Worm (Caenorhabditis elegans) whole organism, L4 larva: ENCODE results near the gene Y54F10BM.22.
A peak's percentile ranks its signal among the peaks of the same experiment; 100 is the strongest.

Experiments
- F26F4.8 ChIP-seq: fragments of 200-800 bp; sonication (Bioruptor generic); conservative IDR thresholded peaks from 2 replicates; pipeline ENCODE4 v1.3.6; 2022; ENCODE audit warnings: missing genetic modification characterization, missing compliant biosample characterization
- F37D6.2 ChIP-seq: sonication (generic microtip); optimal IDR thresholded peaks from 2 replicates; lab custom pipeline; 2016; ENCODE audit warnings: mild to moderate bottlenecking, missing genetic modification characterization, missing compliant biosample characterization
- F44E2.7 ChIP-seq: fragments of 200-800 bp; sonication (Bioruptor generic); IDR thresholded peaks from 2 replicates; pipeline ENCODE4 v2.1.2; 2022; ENCODE audit warnings: missing genetic modification characterization, missing compliant biosample characterization
- F49E8.2 ChIP-seq: sonication (generic microtip); optimal IDR thresholded peaks from 2 replicates; lab custom pipeline; 2016; ENCODE audit warnings: missing compliant biosample characterization, mild to moderate bottlenecking, missing genetic modification characterization, borderline replicate concordance
- Y5F2A.4 ChIP-seq: fragments of 200-800 bp; sonication (Bioruptor generic); optimal IDR thresholded peaks from 2 replicates; lab custom pipeline; 2018; ENCODE audit warnings: mild to moderate bottlenecking, missing genetic modification characterization, missing compliant biosample characterization
- ceh-62 ChIP-seq: sonication (generic microtip); optimal IDR thresholded peaks from 2 replicates; lab custom pipeline; 2017; ENCODE audit warnings: missing biosample characterization, missing genetic modification characterization
- ces-1 ChIP-seq: fragments of 150-350 bp; sonication (generic microtip); optimal IDR thresholded peaks from 4 replicates; lab custom pipeline; 2014; ENCODE audit warnings: missing biosample characterization, missing genetic modification reagents, missing genetic modification characterization
- daf-19 ChIP-seq: fragments of 200-800 bp; sonication (Bioruptor generic); conservative IDR thresholded peaks from 2 replicates; pipeline ENCODE4 v1.3.6; 2022; ENCODE audit warnings: missing genetic modification characterization, missing compliant biosample characterization
- dmd-6 ChIP-seq: fragments of 200-800 bp; sonication (Bioruptor generic); IDR thresholded peaks from 2 replicates; pipeline ENCODE4 v1.3.6; 2022; ENCODE audit warnings: missing genetic modification reagents, missing genetic modification characterization, missing compliant biosample characterization
- dpl-1 ChIP-seq: fragments of 150-350 bp; optimal IDR thresholded peaks from 2 replicates; lab custom pipeline; 2014; ENCODE audit warnings: missing biosample characterization, missing genetic modification reagents, missing genetic modification characterization
- fos-1 ChIP-seq: fragments of 150-350 bp; optimal IDR thresholded peaks from 2 replicates; lab custom pipeline; 2014; ENCODE audit warnings: missing biosample characterization, missing genetic modification characterization
- hlh-11 ChIP-seq: fragments of 200-800 bp; sonication (Bioruptor generic); optimal IDR thresholded peaks from 2 replicates; lab custom pipeline; 2018; ENCODE audit warnings: mild to moderate bottlenecking, missing genetic modification characterization, missing compliant biosample characterization
- hlh-30 ChIP-seq: sonication (generic microtip); optimal IDR thresholded peaks from 2 replicates; lab custom pipeline; 2017; ENCODE audit warnings: antibody characterized with exemption, mild to moderate bottlenecking, missing genetic modification characterization, missing compliant biosample characterization; ENCODE audit not compliant: insufficient read depth
- jun-1 ChIP-seq: fragments of 150-350 bp; optimal IDR thresholded peaks from 2 replicates; lab custom pipeline; 2014; ENCODE audit warnings: missing biosample characterization, missing genetic modification reagents, missing genetic modification characterization
- lim-7 ChIP-seq: fragments of 200-800 bp; sonication (Bioruptor generic); IDR thresholded peaks from 2 replicates; pipeline ENCODE4 v1.3.6; 2022; ENCODE audit warnings: missing genetic modification characterization, missing compliant biosample characterization
- lin-29 ChIP-seq: fragments of 200-800 bp; sonication (Bioruptor generic); IDR thresholded peaks from 2 replicates; pipeline ENCODE4 v1.3.6; 2022; ENCODE audit warnings: missing genetic modification reagents, missing genetic modification characterization, missing compliant biosample characterization
- lin-39 ChIP-seq: fragments of 150-350 bp; optimal IDR thresholded peaks from 2 replicates; lab custom pipeline; 2014; ENCODE audit warnings: missing biosample characterization, missing genetic modification reagents, missing genetic modification characterization
- lsy-2 ChIP-seq, 2 experiments: fragments of 150-350 bp in 1 of 2; sonication (generic microtip) in 1 of 2; optimal IDR thresholded peaks; 2 replicates each; lab custom pipeline; 2014 to 2017; ENCODE audit warnings: missing biosample characterization in 2 of 2, missing genetic modification characterization in 2 of 2
- madf-5 ChIP-seq, 2 experiments: fragments of 200-800 bp; sonication (Bioruptor generic); IDR thresholded peaks; 2 replicates each; pipeline ENCODE4 v1.3.6; 2022; ENCODE audit warnings: missing compliant biosample characterization in 2 of 2, missing genetic modification characterization in 2 of 2
- madf-9 ChIP-seq: fragments of 200-800 bp; sonication (Bioruptor generic); conservative IDR thresholded peaks from 2 replicates; pipeline ENCODE4 v1.3.6; 2022; ENCODE audit warnings: missing genetic modification reagents, missing genetic modification characterization, missing compliant biosample characterization
- mdl-1 ChIP-seq, 2 experiments: fragments of 150-350 bp in 1 of 2; sonication (generic microtip) in 1 of 2; optimal IDR thresholded peaks; 2 replicates each; lab custom pipeline; 2014 to 2017; ENCODE audit warnings: missing biosample characterization in 2 of 2, missing genetic modification characterization in 2 of 2
- mes-2 ChIP-seq: sonication (generic microtip); optimal IDR thresholded peaks from 2 replicates; lab custom pipeline; 2016; ENCODE audit warnings: missing genotype, mild to moderate bottlenecking, missing genetic modification characterization, missing compliant biosample characterization; ENCODE audit not compliant: poor library complexity, severe bottlenecking
- mxl-2 ChIP-seq: fragments of 200-800 bp; sonication (Bioruptor generic); conservative IDR thresholded peaks from 2 replicates; pipeline ENCODE4 v1.3.6; 2022; ENCODE audit warnings: missing genetic modification reagents, missing genetic modification characterization, missing compliant biosample characterization
- mxl-3 ChIP-seq: fragments of 200-800 bp; sonication (Bioruptor generic); optimal IDR thresholded peaks from 2 replicates; lab custom pipeline; 2018; ENCODE audit warnings: mild to moderate bottlenecking, missing genetic modification characterization, missing compliant biosample characterization
- nhr-10 ChIP-seq: fragments of 150-350 bp; optimal IDR thresholded peaks from 2 replicates; lab custom pipeline; 2014; ENCODE audit warnings: missing biosample characterization, missing genetic modification characterization
- nhr-102 ChIP-seq: sonication (generic microtip); optimal IDR thresholded peaks from 2 replicates; lab custom pipeline; 2016; ENCODE audit warnings: mild to moderate bottlenecking, missing genetic modification characterization, moderate library complexity, missing compliant biosample characterization
- nhr-11 ChIP-seq: fragments of 150-350 bp; optimal IDR thresholded peaks from 2 replicates; lab custom pipeline; 2014; ENCODE audit warnings: missing biosample characterization, missing genetic modification characterization
- nhr-28 ChIP-seq: fragments of 150-350 bp; optimal IDR thresholded peaks from 2 replicates; lab custom pipeline; 2014; ENCODE audit warnings: missing biosample characterization, missing genetic modification characterization
- nhr-76 ChIP-seq: fragments of 150-350 bp; optimal IDR thresholded peaks from 2 replicates; lab custom pipeline; 2014; ENCODE audit warnings: missing biosample characterization, missing genetic modification characterization
- pqm-1 ChIP-seq: sonication (generic microtip); optimal IDR thresholded peaks from 2 replicates; lab custom pipeline; 2017; ENCODE audit warnings: missing biosample characterization, missing genetic modification characterization
- rbr-2 ChIP-seq: sonication (generic microtip); optimal IDR thresholded peaks from 2 replicates; lab custom pipeline; 2016; ENCODE audit warnings: missing genotype, missing genetic modification characterization, missing compliant biosample characterization
- snpc-4 ChIP-seq: fragments of 150-350 bp; optimal IDR thresholded peaks from 2 replicates; lab custom pipeline; 2014; ENCODE audit warnings: missing biosample characterization, missing genetic modification characterization
- tag-97 ChIP-seq: fragments of 200-800 bp; sonication (Bioruptor generic); IDR thresholded peaks from 2 replicates; pipeline ENCODE4 v1.3.6; 2022; ENCODE audit warnings: missing genetic modification characterization, missing compliant biosample characterization
- unc-39 ChIP-seq: sonication (generic microtip); optimal IDR thresholded peaks from 2 replicates; lab custom pipeline; 2017; ENCODE audit warnings: missing biosample characterization, missing genetic modification characterization
- unc-62 ChIP-seq, 3 experiments: fragments of 150-350 bp in 1 of 3; sonication (generic microtip); optimal IDR thresholded peaks in 2 of 3; peaks in 1 of 3; 1 replicate in 1 of 3; 2 replicates in 2 of 3; lab custom pipeline; 2014 to 2017; ENCODE audit warnings: missing biosample characterization in 3 of 3, missing genetic modification characterization in 3 of 3, missing genetic modification reagents in 3 of 3, missing genotype in 1 of 3
- vab-7 ChIP-seq: fragments of 200-800 bp; sonication (Bioruptor generic); IDR thresholded peaks from 2 replicates; pipeline ENCODE4 v1.3.6; 2022; ENCODE audit warnings: missing genetic modification reagents, missing genetic modification characterization, missing compliant biosample characterization
- zag-1 ChIP-seq: fragments of 150-350 bp; optimal IDR thresholded peaks from 2 replicates; lab custom pipeline; 2014; ENCODE audit warnings: missing biosample characterization, missing genetic modification characterization
- zip-11 ChIP-seq: fragments of 200-800 bp; sonication (Bioruptor generic); IDR thresholded peaks from 2 replicates; pipeline ENCODE4 v1.3.6; 2022; ENCODE audit warnings: missing genetic modification characterization, missing compliant biosample characterization
- zip-2 ChIP-seq: fragments of 150-350 bp; optimal IDR thresholded peaks from 2 replicates; lab custom pipeline; 2014; ENCODE audit warnings: missing biosample characterization, missing genetic modification characterization
- ztf-11 ChIP-seq: fragments of 150-350 bp; optimal IDR thresholded peaks from 2 replicates; lab custom pipeline; 2014; ENCODE audit warnings: missing biosample characterization, missing genetic modification characterization

Gene Y54F10BM.22

ce11 chrIII:2280569-2280968, at the start of gene Y54F10BM.22:
Gene Y54F10BM.22, plus strand, starts transcription at chrIII:2280899.
- peak; percentile 3 for TF ChIP-seq hlh-30 (tag; lab: Kevin White, UChicago)
- TF ChIP-seq F26F4.8 (GFP tag; lab: Robert Waterston, UW): no peak
- TF ChIP-seq, all 104 proteins: peak for 1

ce11 chrIII:2232360-2232759, 48.3 kb upstream of the Y54F10BM.22 start, which contains the start of gene fbxa-47:
Gene fbxa-47, minus strand, starts transcription at chrIII:2232460.
- TF ChIP-seq rbr-2 (tag; lab: Kevin White, UChicago) (no peak), lsy-2 (tag; optimal IDR thresholded peaks at IDR 0.05; lab: Kevin White, UChicago) (no peak), mes-2 (tag; lab: Kevin White, UChicago) (no peak), lin-39 (tag; lab: Kevin White, UChicago) (no peak)

- TF ChIP-seq zip-11: no peak
- TF ChIP-seq F44E2.7: no peak
- no peak for TF ChIP-seq F49E8.2 (tag; lab: Kevin White, UChicago)
- no peak for TF ChIP-seq rbr-2 (tag; lab: Kevin White, UChicago)
- no peak for TF ChIP-seq lim-7 (GFP tag; lab: Robert Waterston, UW)
- no peak for TF ChIP-seq hlh-11 (tag; lab: Kevin White, UChicago)
- no peak for TF ChIP-seq zag-1 (tag; lab: Kevin White, UChicago)
- TF ChIP-seq ces-1 (GFP tag; lab: Kevin White, UChicago): no peak
- TF ChIP-seq unc-39: no peak
- no peak for TF ChIP-seq ztf-11
- TF ChIP-seq fos-1 (tag; lab: Kevin White, UChicago): no peak
- TF ChIP-seq dpl-1 (GFP tag; lab: Kevin White, UChicago): no peak
- no peak for TF ChIP-seq snpc-4 (tag; lab: Kevin White, UChicago)
Observed at ce11 chrIII:2233399-2233798, 47.3 kb upstream of the Y54F10BM.22 start.

ce11 chrIII:2234192-2234934, 46.3 kb upstream of the Y54F10BM.22 start, which contains the start of gene C39B5.2:
Gene C39B5.2, plus strand, starts transcription at chrIII:2234884.
- TF ChIP-seq jun-1 (tag; lab: Kevin White, UChicago) (no peak), nhr-76 (tag; lab: Kevin White, UChicago) (no peak), F49E8.2 (tag; lab: Kevin White, UChicago) (no peak), tag-97 (GFP tag; lab: Robert Waterston, UW) (no peak), mxl-2 (GFP tag; lab: Robert Waterston, UW) (no peak), hlh-30 (tag; lab: Kevin White, UChicago) (no peak), zip-2 (tag; lab: Kevin White, UChicago) (no peak)

- TF ChIP-seq nhr-28: peak; percentile 39
- TF ChIP-seq dmd-6 (GFP tag; lab: Robert Waterston, UW): peak; percentile 55
- TF ChIP-seq mes-2 (tag; lab: Kevin White, UChicago): no peak
- TF ChIP-seq unc-62 (GFP tag; optimal IDR thresholded peaks at IDR 0.05 in 1 of 2; lab: Kevin White, UChicago): peak in 1 of 2 experiments; percentile 66
- no peak for TF ChIP-seq unc-62 (tag; optimal IDR thresholded peaks at IDR 0.05; lab: Kevin White, UChicago)
- TF ChIP-seq mxl-3 (GFP tag; lab: Kevin White, UChicago): peak; percentile 2
- TF ChIP-seq pqm-1 (tag; lab: Kevin White, UChicago): peak; percentile 89
Observed at ce11 chrIII:2239587-2240144, 41.0 kb upstream of the Y54F10BM.22 start, which contains the start of gene C39B5.10. Gene C39B5.10, minus strand, starts transcription at chrIII:2239637.

ce11 chrIII:2240471-2240870, 40.2 kb upstream of the Y54F10BM.22 start, which contains the start of gene srz-56:
Gene srz-56, plus strand, starts transcription at chrIII:2240771.
- TF ChIP-seq nhr-11 (tag; lab: Kevin White, UChicago): no peak
- TF ChIP-seq nhr-10 (tag; lab: Kevin White, UChicago): no peak
- no peak for TF ChIP-seq ceh-62 (tag; lab: Kevin White, UChicago)
- TF ChIP-seq mxl-3 (GFP tag; lab: Kevin White, UChicago): no peak
- TF ChIP-seq Y5F2A.4: no peak
- no peak for TF ChIP-seq lin-29 (GFP tag; lab: Robert Waterston, UW)
- TF ChIP-seq daf-19 (GFP tag; lab: Robert Waterston, UW): no peak
- no peak for TF ChIP-seq vab-7 (GFP tag; lab: Robert Waterston, UW)
- TF ChIP-seq madf-5 (GFP tag; IDR thresholded peaks at IDR 0.05; lab: Robert Waterston, UW): no peak
- no peak for TF ChIP-seq madf-9 (GFP tag; lab: Robert Waterston, UW)
- no peak for TF ChIP-seq F37D6.2 (tag; lab: Kevin White, UChicago)
- no peak for TF ChIP-seq mdl-1 (tag; optimal IDR thresholded peaks at IDR 0.05; lab: Kevin White, UChicago)
- no peak for TF ChIP-seq nhr-102 (tag; lab: Kevin White, UChicago)
